Worm (Caenorhabditis elegans) whole organism, late embryonic: ENCODE measurements around the gene cux-7.

Experiments
- F13H6.1 ChIP-seq: sonication (generic microtip); optimal IDR thresholded peaks from 2 replicates; lab custom pipeline; 2016; ENCODE audit warnings: missing genetic modification characterization, missing compliant biosample characterization
- K02D7.2 ChIP-seq: sonication (generic microtip); optimal IDR thresholded peaks from 2 replicates; lab custom pipeline; 2017; ENCODE audit warnings: mild to moderate bottlenecking, missing genetic modification characterization, missing compliant biosample characterization
- K09A11.1 ChIP-seq: sonication (generic microtip); optimal IDR thresholded peaks from 2 replicates; lab custom pipeline; 2017; ENCODE audit warnings: antibody characterized with exemption, mild to moderate bottlenecking, missing genetic modification characterization, missing compliant biosample characterization; ENCODE audit not compliant: insufficient read depth
- Y22D7AL.16 ChIP-seq: sonication (generic microtip); optimal IDR thresholded peaks from 2 replicates; lab custom pipeline; 2016; ENCODE audit warnings: missing genetic modification characterization, missing compliant biosample characterization
- ama-1 ChIP-seq: fragments of 150-350 bp; optimal IDR thresholded peaks from 2 replicates; lab custom pipeline; 2014
- ceh-14 ChIP-seq: sonication (generic microtip); optimal IDR thresholded peaks from 2 replicates; lab custom pipeline; 2016; ENCODE audit warnings: missing genotype, missing genetic modification characterization, missing compliant biosample characterization
- ceh-19 ChIP-seq: fragments of 200-800 bp; sonication (Bioruptor generic); optimal IDR thresholded peaks from 2 replicates; lab custom pipeline; 2018; ENCODE audit warnings: mild to moderate bottlenecking, missing genetic modification characterization, missing compliant biosample characterization
- ceh-2 ChIP-seq: sonication (generic microtip); optimal IDR thresholded peaks from 2 replicates; lab custom pipeline; 2016; ENCODE audit warnings: missing genotype, missing genetic modification characterization, missing compliant biosample characterization
- ceh-22 ChIP-seq: sonication (generic microtip); optimal IDR thresholded peaks from 2 replicates; lab custom pipeline; 2017; ENCODE audit warnings: missing biosample characterization, missing genetic modification characterization
- ceh-24 ChIP-seq: sonication (generic microtip); optimal IDR thresholded peaks from 2 replicates; lab custom pipeline; 2016; ENCODE audit warnings: mild to moderate bottlenecking, missing genetic modification characterization, missing compliant biosample characterization
- ceh-30 ChIP-seq: fragments of 150-350 bp; optimal IDR thresholded peaks from 2 replicates; lab custom pipeline; 2014; ENCODE audit warnings: missing biosample characterization, missing genetic modification characterization
- ceh-31 ChIP-seq: sonication (generic microtip); optimal IDR thresholded peaks from 2 replicates; lab custom pipeline; 2016; ENCODE audit warnings: missing genetic modification characterization, missing compliant biosample characterization
- ceh-34 ChIP-seq: sonication (generic microtip); optimal IDR thresholded peaks from 2 replicates; lab custom pipeline; 2016; ENCODE audit warnings: mild to moderate bottlenecking, missing genetic modification characterization, missing compliant biosample characterization
- ceh-45 ChIP-seq: fragments of 200-800 bp; sonication (Bioruptor generic); IDR thresholded peaks from 2 replicates; pipeline ENCODE4 v1.3.6; 2022; ENCODE audit warnings: missing genetic modification reagents, missing genetic modification characterization, missing compliant biosample characterization
- ceh-48 ChIP-seq: sonication (generic microtip); optimal IDR thresholded peaks from 2 replicates; lab custom pipeline; 2016; ENCODE audit warnings: missing genetic modification characterization, inconsistent platforms, missing compliant biosample characterization
- ceh-6 ChIP-seq: fragments of 200-800 bp; sonication (Bioruptor generic); optimal IDR thresholded peaks from 2 replicates; lab custom pipeline; 2018; ENCODE audit warnings: mild to moderate bottlenecking, missing genetic modification characterization, missing compliant biosample characterization
- che-1 ChIP-seq: sonication (generic microtip); optimal IDR thresholded peaks from 2 replicates; lab custom pipeline; 2016; ENCODE audit warnings: mild to moderate bottlenecking, missing genetic modification characterization, missing compliant biosample characterization
- dve-1 ChIP-seq: sonication (generic microtip); optimal IDR thresholded peaks from 2 replicates; lab custom pipeline; 2017; ENCODE audit warnings: antibody characterized with exemption, mild to moderate bottlenecking, missing genetic modification characterization, missing compliant biosample characterization
- elt-2 ChIP-seq: sonication (generic microtip); optimal IDR thresholded peaks from 2 replicates; lab custom pipeline; 2016; ENCODE audit warnings: missing genetic modification reagents, missing genetic modification characterization, missing compliant biosample characterization
- ets-4 ChIP-seq: sonication (generic microtip); optimal IDR thresholded peaks from 2 replicates; lab custom pipeline; 2016; ENCODE audit warnings: missing genetic modification characterization, missing compliant biosample characterization
- eyg-1 ChIP-seq: sonication (generic microtip); optimal IDR thresholded peaks from 2 replicates; lab custom pipeline; 2016; ENCODE audit warnings: missing genotype, missing genetic modification characterization, missing compliant biosample characterization
- fax-1 ChIP-seq: sonication (generic microtip); optimal IDR thresholded peaks from 2 replicates; lab custom pipeline; 2016; ENCODE audit warnings: missing genotype, missing genetic modification characterization, missing compliant biosample characterization
- fkh-6 ChIP-seq: sonication (generic microtip); optimal IDR thresholded peaks from 2 replicates; lab custom pipeline; 2016; ENCODE audit warnings: missing genetic modification characterization, missing compliant biosample characterization
- hlh-13 ChIP-seq: fragments of 200-800 bp; sonication (Bioruptor generic); optimal IDR thresholded peaks from 2 replicates; lab custom pipeline; 2018; ENCODE audit warnings: mild to moderate bottlenecking, missing genetic modification characterization, missing compliant biosample characterization
- hlh-15 ChIP-seq: sonication (generic microtip); optimal IDR thresholded peaks from 2 replicates; lab custom pipeline; 2016; ENCODE audit warnings: missing genetic modification characterization, missing compliant biosample characterization
- hlh-6 ChIP-seq: sonication (generic microtip); optimal IDR thresholded peaks from 2 replicates; lab custom pipeline; 2016; ENCODE audit warnings: missing genotype, missing genetic modification characterization, missing compliant biosample characterization
- hlh-8 ChIP-seq: sonication (generic microtip); optimal IDR thresholded peaks from 2 replicates; lab custom pipeline; 2016; ENCODE audit warnings: missing genotype, missing genetic modification characterization, missing compliant biosample characterization
- lim-6 ChIP-seq: sonication (generic microtip); optimal IDR thresholded peaks from 2 replicates; lab custom pipeline; 2016; ENCODE audit warnings: missing genetic modification characterization, missing compliant biosample characterization
- lin-11 ChIP-seq: fragments of 200-800 bp; sonication (Bioruptor generic); optimal IDR thresholded peaks from 2 replicates; lab custom pipeline; 2018; ENCODE audit warnings: mild to moderate bottlenecking, missing genetic modification characterization, missing compliant biosample characterization
- madf-2 ChIP-seq: sonication (generic microtip); optimal IDR thresholded peaks from 2 replicates; lab custom pipeline; 2017; ENCODE audit warnings: missing genetic modification characterization, missing compliant biosample characterization
- mec-3 ChIP-seq: sonication (generic microtip); optimal IDR thresholded peaks from 2 replicates; lab custom pipeline; 2016; ENCODE audit warnings: borderline replicate concordance, missing genetic modification characterization, missing compliant biosample characterization
- nfya-1 ChIP-seq: sonication (generic microtip); optimal IDR thresholded peaks from 2 replicates; lab custom pipeline; 2017; ENCODE audit warnings: missing genetic modification characterization, mild to moderate bottlenecking, missing compliant biosample characterization, antibody characterized with exemption, moderate library complexity
- nhr-11 ChIP-seq: fragments of 150-350 bp; optimal IDR thresholded peaks from 2 replicates; lab custom pipeline; 2014; ENCODE audit warnings: missing biosample characterization, missing genetic modification characterization
- nhr-232 ChIP-seq: sonication (generic microtip); optimal IDR thresholded peaks from 2 replicates; lab custom pipeline; 2016; ENCODE audit warnings: missing genetic modification characterization, missing compliant biosample characterization
- odd-2 ChIP-seq: sonication (generic microtip); optimal IDR thresholded peaks from 2 replicates; lab custom pipeline; 2017; ENCODE audit warnings: antibody characterized with exemption, mild to moderate bottlenecking, missing genetic modification characterization, missing compliant biosample characterization
- pag-3 ChIP-seq: sonication (generic microtip); optimal IDR thresholded peaks from 2 replicates; lab custom pipeline; 2016; ENCODE audit warnings: missing compliant biosample characterization, missing genetic modification characterization, borderline replicate concordance
- pax-1 ChIP-seq: fragments of 150-350 bp; optimal IDR thresholded peaks from 2 replicates; lab custom pipeline; 2014; ENCODE audit warnings: missing biosample characterization, missing genetic modification characterization
- pha-4 ChIP-seq: fragments of 150-350 bp; optimal IDR thresholded peaks from 2 replicates; lab custom pipeline; 2018; ENCODE audit warnings: missing biosample characterization, missing genetic modification reagents, missing genetic modification characterization
- pqm-1 ChIP-seq: sonication (generic microtip); optimal IDR thresholded peaks from 2 replicates; lab custom pipeline; 2016; ENCODE audit warnings: missing genetic modification characterization, missing compliant biosample characterization
- pros-1 ChIP-seq: fragments of 150-350 bp; optimal IDR thresholded peaks from 2 replicates; lab custom pipeline; 2014; ENCODE audit warnings: missing biosample characterization, missing genetic modification reagents, missing genetic modification characterization
- ref-2 ChIP-seq: sonication (generic microtip); optimal IDR thresholded peaks from 2 replicates; lab custom pipeline; 2016; ENCODE audit warnings: missing genetic modification characterization, missing compliant biosample characterization
- rnt-1 ChIP-seq: sonication (generic microtip); optimal IDR thresholded peaks from 2 replicates; lab custom pipeline; 2016; ENCODE audit warnings: missing genetic modification characterization, missing compliant biosample characterization
- sdc-2 ChIP-seq: sonication (generic microtip); optimal IDR thresholded peaks from 2 replicates; lab custom pipeline; 2016; ENCODE audit warnings: missing genotype, missing genetic modification characterization, missing compliant biosample characterization
- sox-2 ChIP-seq: fragments of 200-800 bp; sonication (Bioruptor generic); IDR thresholded peaks from 2 replicates; pipeline ENCODE4 v1.3.6; 2022; ENCODE audit warnings: missing genetic modification reagents, missing genetic modification characterization, missing compliant biosample characterization
- syd-9 ChIP-seq: sonication (generic microtip); optimal IDR thresholded peaks from 2 replicates; lab custom pipeline; 2016; ENCODE audit warnings: mild to moderate bottlenecking, missing genetic modification characterization, moderate library complexity, missing compliant biosample characterization
- tbx-2 ChIP-seq: sonication (generic microtip); optimal IDR thresholded peaks from 2 replicates; lab custom pipeline; 2016; ENCODE audit warnings: missing genetic modification characterization, missing compliant biosample characterization
- tbx-7 ChIP-seq: sonication (generic microtip); optimal IDR thresholded peaks from 2 replicates; lab custom pipeline; 2016; ENCODE audit warnings: missing genotype, missing genetic modification characterization, missing compliant biosample characterization
- ttx-3 ChIP-seq: sonication (generic microtip); optimal IDR thresholded peaks from 2 replicates; lab custom pipeline; 2016; ENCODE audit warnings: missing genetic modification reagents, missing genetic modification characterization, missing compliant biosample characterization
- unc-3 ChIP-seq, 2 experiments: fragments of 200-800 bp in 1 of 2; sonication (Bioruptor generic) in 1 of 2; sonication (generic microtip) in 1 of 2; conservative IDR thresholded peaks in 1 of 2; optimal IDR thresholded peaks in 1 of 2; 2 replicates each; pipeline versions ENCODE4 v1.3.6 to Lab custom; 2016 to 2022; ENCODE audit warnings: missing compliant biosample characterization in 2 of 2, missing genetic modification characterization in 2 of 2, missing genetic modification reagents in 1 of 2
- unc-42 ChIP-seq: sonication (generic microtip); optimal IDR thresholded peaks from 2 replicates; lab custom pipeline; 2016; ENCODE audit warnings: missing genotype, missing genetic modification characterization, missing compliant biosample characterization
- unc-55 ChIP-seq: sonication (generic microtip); optimal IDR thresholded peaks from 2 replicates; lab custom pipeline; 2017; ENCODE audit warnings: missing biosample characterization, missing genetic modification reagents, missing genetic modification characterization
- unc-86 ChIP-seq: sonication (generic microtip); optimal IDR thresholded peaks from 2 replicates; lab custom pipeline; 2016; ENCODE audit warnings: missing genetic modification characterization, missing compliant biosample characterization
- zip-5 ChIP-seq: sonication (generic microtip); optimal IDR thresholded peaks from 2 replicates; lab custom pipeline; 2016; ENCODE audit warnings: missing genetic modification characterization, missing compliant biosample characterization
- ztf-16 ChIP-seq: sonication (generic microtip); optimal IDR thresholded peaks from 2 replicates; lab custom pipeline; 2017; ENCODE audit warnings: missing genetic modification characterization, missing compliant biosample characterization

cux-7 gene

ce11 chrIII:7520672-7521071, at the start of gene cux-7, which contains the start of gene C07H6.2:
TSS of gene cux-7 (minus strand) at chrIII:7520845.
TSS of gene C07H6.2 (plus strand) at chrIII:7521009.
- no peak for TF ChIP-seq che-1 (tag; lab: Kevin White, UChicago)
- TF ChIP-seq nhr-232 (tag; lab: Kevin White, UChicago), result no peak
- TF ChIP-seq ceh-34 (tag; lab: Kevin White, UChicago), result no peak
- no peak for TF ChIP-seq pha-4 (tag; lab: Kevin White, UChicago)
- TF ChIP-seq dve-1 (tag; lab: Kevin White, UChicago), result no peak
- TF ChIP-seq sdc-2 (tag; lab: Kevin White, UChicago), result peak; percentile 55
- TF ChIP-seq ceh-2 (tag; lab: Kevin White, UChicago), result peak; percentile 99
- TF ChIP-seq lim-6 (tag; lab: Kevin White, UChicago), result peak; percentile 94
- TF ChIP-seq ceh-22 (tag; lab: Kevin White, UChicago), result no peak
- TF ChIP-seq F13H6.1 (tag; lab: Kevin White, UChicago), result peak; percentile 94
- peak; percentile 13 for TF ChIP-seq unc-55
- peak; percentile 35 for TF ChIP-seq unc-86 (tag; lab: Kevin White, UChicago)
- TF ChIP-seq odd-2 (tag; lab: Kevin White, UChicago), result no peak
- TF ChIP-seq syd-9, result peak; percentile 60
- no peak for TF ChIP-seq pax-1 (tag; lab: Kevin White, UChicago)
- TF ChIP-seq pqm-1 (tag; lab: Kevin White, UChicago), result peak; percentile 69
- peak; percentile 46 for TF ChIP-seq ceh-6 (GFP tag; lab: Kevin White, UChicago)
- TF ChIP-seq tbx-2, result peak; percentile 98
- TF ChIP-seq fax-1 (tag; lab: Kevin White, UChicago), result peak; percentile 89
- no peak for TF ChIP-seq pros-1
- TF ChIP-seq ceh-31, result peak; percentile 99
- peak; percentile 96 for TF ChIP-seq mec-3 (tag; lab: Kevin White, UChicago)
- peak; percentile 34 for TF ChIP-seq ceh-48 (tag; lab: Kevin White, UChicago)
- no peak for TF ChIP-seq ceh-30
- TF ChIP-seq tbx-7, result peak; percentile 100
- TF ChIP-seq eyg-1, result peak; percentile 85
- TF ChIP-seq pag-3 (tag; lab: Kevin White, UChicago), result peak; percentile 26
- no peak for TF ChIP-seq ama-1 (lab: Kevin White, UChicago)
- TF ChIP-seq hlh-15 (tag; lab: Kevin White, UChicago), result peak; percentile 62
- peak; percentile 72 for TF ChIP-seq unc-42 (tag; lab: Kevin White, UChicago)
- TF ChIP-seq ref-2 (tag; lab: Kevin White, UChicago), result peak; percentile 97
- TF ChIP-seq ceh-24, result no peak
- peak; percentile 90 for TF ChIP-seq elt-2 (tag; lab: Kevin White, UChicago)
- TF ChIP-seq nhr-11 (tag; lab: Kevin White, UChicago), result no peak
- TF ChIP-seq K02D7.2 (tag; lab: Kevin White, UChicago), result no peak
- no peak for TF ChIP-seq K09A11.1
- peak; percentile 94 for TF ChIP-seq hlh-8 (tag; lab: Kevin White, UChicago)
- peak; percentile 84 for TF ChIP-seq hlh-6 (tag; lab: Kevin White, UChicago)
- TF ChIP-seq ceh-19 (GFP tag; lab: Kevin White, UChicago), result peak; percentile 62
- TF ChIP-seq ets-4 (tag; lab: Kevin White, UChicago), result peak; percentile 99
- TF ChIP-seq sox-2 (GFP tag; lab: Robert Waterston, UW), result no peak
- TF ChIP-seq nfya-1, result peak; percentile 57
- TF ChIP-seq ttx-3, result no peak
- peak; percentile 65 for TF ChIP-seq ztf-16 (tag; lab: Kevin White, UChicago)
- peak; percentile 11 for TF ChIP-seq madf-2
- peak; percentile 27 for TF ChIP-seq Y22D7AL.16 (tag; lab: Kevin White, UChicago)
- TF ChIP-seq ceh-45 (GFP tag; lab: Robert Waterston, UW), result no peak
- peak; percentile 56; the same call in 1 of the 2 replicates for TF ChIP-seq unc-3 (GFP tag; conservative IDR thresholded peaks at IDR 0.05; lab: Robert Waterston, UW)
- peak; percentile 74 for TF ChIP-seq unc-3 (tag; optimal IDR thresholded peaks at IDR 0.05; lab: Kevin White, UChicago)
- no peak for TF ChIP-seq lin-11 (tag; lab: Kevin White, UChicago)
- TF ChIP-seq fkh-6 (tag; lab: Kevin White, UChicago), result peak; percentile 87
- TF ChIP-seq zip-5, result peak; percentile 96
- TF ChIP-seq rnt-1 (tag; lab: Kevin White, UChicago), result peak; percentile 97
- peak; percentile 84 for TF ChIP-seq ceh-14 (tag; lab: Kevin White, UChicago)
- TF ChIP-seq hlh-13 (GFP tag; lab: Kevin White, UChicago), result peak; percentile 34
